Worm (Caenorhabditis elegans) whole organism, young adult: Measurements from ENCODE around the gene C03H12.1.

Experiments
- C17E4.6 ChIP-seq: fragments of 200-800 bp; sonication (Bioruptor generic); IDR thresholded peaks from 2 replicates; pipeline ENCODE4 v1.3.6; 2022; ENCODE audit warnings: missing genetic modification reagents, missing genetic modification characterization, missing compliant biosample characterization
- F23B12.7 ChIP-seq: sonication (generic microtip); optimal IDR thresholded peaks from 2 replicates; lab custom pipeline; 2017; ENCODE audit warnings: missing genetic modification characterization, mild to moderate bottlenecking, missing compliant biosample characterization, antibody characterized with exemption, moderate library complexity; ENCODE audit not compliant: insufficient read depth
- F52B5.7 ChIP-seq: sonication (generic microtip); optimal IDR thresholded peaks from 2 replicates; lab custom pipeline; 2016; ENCODE audit warnings: mild to moderate bottlenecking, missing genetic modification characterization, missing compliant biosample characterization
- F57C9.4 ChIP-seq: sonication (generic microtip); optimal IDR thresholded peaks from 2 replicates; lab custom pipeline; 2017; ENCODE audit warnings: mild to moderate bottlenecking, missing genetic modification characterization, missing compliant biosample characterization
- K12H6.12 ChIP-seq: fragments of 200-800 bp; sonication (Bioruptor generic); optimal IDR thresholded peaks from 2 replicates; lab custom pipeline; 2018; ENCODE audit warnings: mild to moderate bottlenecking, missing genetic modification characterization, missing compliant biosample characterization
- Y56A3A.18 ChIP-seq: fragments of 200-800 bp; sonication (Bioruptor generic); IDR thresholded peaks from 2 replicates; pipeline ENCODE4 v1.3.6; 2022; ENCODE audit warnings: missing genetic modification reagents, missing genetic modification characterization, missing compliant biosample characterization
- aptf-2 ChIP-seq: fragments of 200-800 bp; sonication (Bioruptor generic); conservative IDR thresholded peaks from 2 replicates; pipeline ENCODE4 v1.3.6; 2022; ENCODE audit warnings: missing genetic modification reagents, missing genetic modification characterization, missing compliant biosample characterization
- attf-6 ChIP-seq: fragments of 200-800 bp; sonication (Bioruptor generic); IDR thresholded peaks from 2 replicates; pipeline ENCODE4 v1.3.6; 2022; ENCODE audit warnings: missing genetic modification reagents, missing genetic modification characterization, missing compliant biosample characterization
- bed-2 ChIP-seq: fragments of 200-800 bp; sonication (Bioruptor generic); IDR thresholded peaks from 2 replicates; pipeline ENCODE4 v1.3.6; 2022; ENCODE audit warnings: missing genetic modification reagents, missing genetic modification characterization, missing compliant biosample characterization
- cebp-1 ChIP-seq, 2 experiments: fragments of 200-800 bp in 1 of 2; sonication (Bioruptor generic) in 1 of 2; sonication (generic microtip) in 1 of 2; IDR thresholded peaks in 1 of 2; optimal IDR thresholded peaks in 1 of 2; 2 replicates each; pipeline versions ENCODE4 v1.3.6 to Lab custom; 2017 to 2022; ENCODE audit warnings: missing compliant biosample characterization in 2 of 2, missing genetic modification characterization in 2 of 2, mild to moderate bottlenecking in 1 of 2, missing genetic modification reagents in 1 of 2, moderate library complexity in 1 of 2
- ceh-100 ChIP-seq: fragments of 200-800 bp; sonication (Bioruptor generic); IDR thresholded peaks from 2 replicates; pipeline ENCODE4 v1.3.6; 2022; ENCODE audit warnings: missing genetic modification reagents, missing genetic modification characterization, missing compliant biosample characterization
- ceh-27 ChIP-seq: fragments of 200-800 bp; sonication (Bioruptor generic); optimal IDR thresholded peaks from 2 replicates; lab custom pipeline; 2018; ENCODE audit warnings: mild to moderate bottlenecking, missing genetic modification characterization, moderate library complexity, missing compliant biosample characterization
- chd-7 ChIP-seq: sonication (generic microtip); optimal IDR thresholded peaks from 2 replicates; lab custom pipeline; 2016; ENCODE audit warnings: mild to moderate bottlenecking, missing genetic modification characterization, moderate library complexity, missing compliant biosample characterization
- die-1 ChIP-seq: sonication (generic microtip); optimal IDR thresholded peaks from 2 replicates; lab custom pipeline; 2016; ENCODE audit warnings: missing genotype, mild to moderate bottlenecking, missing genetic modification characterization, missing compliant biosample characterization
- dox-1 ChIP-seq: fragments of 200-800 bp; sonication (Bioruptor generic); IDR thresholded peaks from 2 replicates; pipeline ENCODE4 v1.3.6; 2022; ENCODE audit warnings: missing genetic modification reagents, missing genetic modification characterization, missing compliant biosample characterization
- dpff-1 ChIP-seq: sonication (generic microtip); optimal IDR thresholded peaks from 2 replicates; lab custom pipeline; 2017; ENCODE audit warnings: mild to moderate bottlenecking, missing genetic modification characterization, missing compliant biosample characterization
- dpl-1 ChIP-seq: fragments of 150-350 bp; optimal IDR thresholded peaks from 2 replicates; lab custom pipeline; 2014; ENCODE audit warnings: missing biosample characterization, missing genetic modification reagents, missing genetic modification characterization
- ekl-4 ChIP-seq: fragments of 200-800 bp; sonication (Bioruptor generic); IDR thresholded peaks from 2 replicates; pipeline ENCODE4 v1.3.6; 2022; ENCODE audit warnings: missing genetic modification reagents, missing genetic modification characterization, missing compliant biosample characterization
- hlh-12 ChIP-seq: sonication (generic microtip); optimal IDR thresholded peaks from 2 replicates; lab custom pipeline; 2016; ENCODE audit warnings: missing genetic modification characterization, missing compliant biosample characterization
- hmg-20 ChIP-seq: fragments of 200-800 bp; sonication (Bioruptor generic); IDR thresholded peaks from 2 replicates; pipeline ENCODE4 v1.3.6; 2022; ENCODE audit warnings: missing genetic modification reagents, missing genetic modification characterization, missing compliant biosample characterization
- hrde-1 ChIP-seq: sonication (generic microtip); optimal IDR thresholded peaks from 2 replicates; lab custom pipeline; 2016; ENCODE audit warnings: missing genetic modification characterization, mild to moderate bottlenecking, missing compliant biosample characterization, moderate library complexity, missing genotype, missing genetic modification reagents, borderline replicate concordance
- lin-35 ChIP-seq, 3 experiments: fragments of 150-350 bp in 2 of 3; sonication (generic microtip) in 1 of 3; optimal IDR thresholded peaks; 2 replicates each; lab custom pipeline; 2014 to 2018; ENCODE audit warnings: missing biosample characterization in 3 of 3, missing genetic modification characterization in 3 of 3, missing genetic modification reagents in 3 of 3
- lin-40 ChIP-seq: sonication (generic microtip); optimal IDR thresholded peaks from 2 replicates; lab custom pipeline; 2016; ENCODE audit warnings: missing genetic modification characterization, mild to moderate bottlenecking, missing compliant biosample characterization, missing genotype, missing genetic modification reagents
- madf-6 ChIP-seq: fragments of 200-800 bp; sonication (Bioruptor generic); IDR thresholded peaks from 2 replicates; pipeline ENCODE4 v1.3.6; 2022; ENCODE audit warnings: missing genetic modification reagents, missing genetic modification characterization, missing compliant biosample characterization
- mcd-1 ChIP-seq: fragments of 200-800 bp; sonication (Bioruptor generic); IDR thresholded peaks from 2 replicates; pipeline ENCODE4 v1.3.6; 2022; ENCODE audit warnings: missing genetic modification reagents, missing genetic modification characterization, missing compliant biosample characterization
- mel-28 ChIP-seq: sonication (generic microtip); optimal IDR thresholded peaks from 2 replicates; lab custom pipeline; 2016; ENCODE audit warnings: borderline replicate concordance, mild to moderate bottlenecking, missing genetic modification characterization, missing compliant biosample characterization
- nfya-2 ChIP-seq: fragments of 200-800 bp; sonication (Bioruptor generic); IDR thresholded peaks from 2 replicates; pipeline ENCODE4 v1.3.6; 2022; ENCODE audit warnings: missing genetic modification reagents, missing genetic modification characterization, missing compliant biosample characterization
- nfyb-1 ChIP-seq: fragments of 200-800 bp; sonication (Bioruptor generic); IDR thresholded peaks from 2 replicates; pipeline ENCODE4 v1.3.6; 2022; ENCODE audit warnings: missing genetic modification reagents, missing genetic modification characterization, missing compliant biosample characterization
- nhr-179 ChIP-seq: sonication (generic microtip); optimal IDR thresholded peaks from 2 replicates; lab custom pipeline; 2016; ENCODE audit warnings: mild to moderate bottlenecking, missing genetic modification characterization, missing compliant biosample characterization
- pha-4 ChIP-seq: fragments of 150-350 bp; sonication (generic microtip); optimal IDR thresholded peaks from 2 replicates; lab custom pipeline; 2014; ENCODE audit warnings: missing biosample characterization, missing genetic modification reagents, missing genetic modification characterization
- rcor-1 ChIP-seq: fragments of 200-800 bp; sonication (Bioruptor generic); IDR thresholded peaks from 2 replicates; pipeline ENCODE4 v1.3.6; 2022; ENCODE audit warnings: missing genetic modification reagents, missing genetic modification characterization, missing compliant biosample characterization
- rpc-1 ChIP-seq, 2 experiments: fragments of 150-350 bp in 1 of 2; sonication (generic microtip) in 1 of 2; optimal IDR thresholded peaks; 2 replicates each; lab custom pipeline; 2014 to 2018; ENCODE audit warnings: missing biosample characterization in 1 of 2, missing genetic modification characterization in 1 of 2, missing genetic modification reagents in 1 of 2, missing genotype in 1 of 2
- sea-2 ChIP-seq: fragments of 200-800 bp; sonication (Bioruptor generic); IDR thresholded peaks from 2 replicates; pipeline ENCODE4 v1.3.6; 2022; ENCODE audit warnings: missing genetic modification characterization, missing compliant biosample characterization
- snpc-1.1 ChIP-seq: sonication (generic microtip); optimal IDR thresholded peaks from 2 replicates; lab custom pipeline; 2017; ENCODE audit warnings: missing genetic modification characterization, mild to moderate bottlenecking, missing compliant biosample characterization, antibody characterized with exemption, moderate library complexity, missing genotype, missing genetic modification reagents; ENCODE audit not compliant: insufficient read depth
- snpc-1.3 ChIP-seq: sonication (generic microtip); optimal IDR thresholded peaks from 2 replicates; lab custom pipeline; 2017; ENCODE audit warnings: missing genetic modification characterization, mild to moderate bottlenecking, missing compliant biosample characterization, antibody characterized with exemption, moderate library complexity, missing genotype, missing genetic modification reagents; ENCODE audit not compliant: insufficient read depth
- somi-1 ChIP-seq: fragments of 200-800 bp; sonication (Bioruptor generic); optimal IDR thresholded peaks from 2 replicates; lab custom pipeline; 2018; ENCODE audit warnings: mild to moderate bottlenecking, missing genetic modification characterization, missing compliant biosample characterization
- tbp1 ChIP-seq: fragments of 200-800 bp; sonication (Bioruptor generic); optimal IDR thresholded peaks from 2 replicates; lab custom pipeline; 2018; ENCODE audit warnings: mild to moderate bottlenecking, missing genetic modification characterization, missing compliant biosample characterization
- tlf-1 ChIP-seq: fragments of 200-800 bp; sonication (Bioruptor generic); optimal IDR thresholded peaks from 2 replicates; lab custom pipeline; 2018; ENCODE audit warnings: mild to moderate bottlenecking, missing genetic modification characterization, missing compliant biosample characterization
- unc-62 ChIP-seq: fragments of 150-350 bp; optimal IDR thresholded peaks from 2 replicates; lab custom pipeline; 2014; ENCODE audit warnings: missing biosample characterization, missing genetic modification reagents, missing genetic modification characterization
- ztf-22 ChIP-seq: fragments of 200-800 bp; sonication (Bioruptor generic); optimal IDR thresholded peaks from 2 replicates; lab custom pipeline; 2018; ENCODE audit warnings: mild to moderate bottlenecking, missing genetic modification characterization, moderate library complexity, missing compliant biosample characterization
- ztf-26 ChIP-seq: sonication (generic microtip); optimal IDR thresholded peaks from 2 replicates; lab custom pipeline; 2017; ENCODE audit warnings: missing genetic modification characterization, missing compliant biosample characterization
- ztf-6 ChIP-seq: fragments of 200-800 bp; sonication (Bioruptor generic); IDR thresholded peaks from 2 replicates; pipeline ENCODE4 v1.3.6; 2022; ENCODE audit warnings: missing genetic modification reagents, missing genetic modification characterization, missing compliant biosample characterization

The C03H12.1 gene

ce11 chrX:15704579-15705110 lies 15.4 kb downstream of the C03H12.1 start (continued):
- no peak for TF ChIP-seq sea-2 (GFP tag; lab: Robert Waterston, UW)
- TF ChIP-seq chd-7 (tag; lab: Kevin White, UChicago) = no peak
- TF ChIP-seq dpff-1 = no peak
- no peak for TF ChIP-seq mel-28 (tag; lab: Kevin White, UChicago)
- no peak for TF ChIP-seq ceh-100
- TF ChIP-seq rpc-1 (optimal IDR thresholded peaks at IDR 0.05; lab: Kevin White, UChicago) = no peak
- no peak for TF ChIP-seq rpc-1 (tag; optimal IDR thresholded peaks at IDR 0.05; lab: Kevin White, UChicago)
- TF ChIP-seq snpc-1.3 (tag; lab: Kevin White, UChicago) = no peak
- no peak for TF ChIP-seq unc-62 (GFP tag; lab: Kevin White, UChicago)
- no peak for TF ChIP-seq F57C9.4 (tag; lab: Kevin White, UChicago)
- TF ChIP-seq hlh-12 (tag; lab: Kevin White, UChicago) = no peak
- no peak for TF ChIP-seq rcor-1
- peak; percentile 49; the same call in 1 of the 2 replicates for TF ChIP-seq nfyb-1 (GFP tag; lab: Robert Waterston, UW)
- no peak for TF ChIP-seq dpl-1 (GFP tag; lab: Kevin White, UChicago)
- no peak for TF ChIP-seq F52B5.7
- no peak for TF ChIP-seq tbp1 (GFP tag; lab: Kevin White, UChicago)

ce11 chrX:15706108-15706676 lies 16.9 kb downstream of the C03H12.1 start:
- TF ChIP-seq somi-1 (GFP tag; lab: Kevin White, UChicago) (peak; percentile 67), lin-40 (tag; lab: Kevin White, UChicago) (peak; percentile 82), rcor-1 (no peak), die-1 (tag; lab: Kevin White, UChicago) (peak; percentile 21), ztf-26 (tag; lab: Kevin White, UChicago) (peak; percentile 72), cebp-1 (GFP tag; IDR thresholded peaks at IDR 0.05; lab: Robert Waterston, UW) (no peak), cebp-1 (tag; optimal IDR thresholded peaks at IDR 0.05; lab: Kevin White, UChicago) (peak; percentile 9)

ce11 chrX:15707366-15707892 lies 18.2 kb downstream of the C03H12.1 start:
- 0 out of 2 replicates have a peak, but pooled peaks have one; percentile 50 for TF ChIP-seq Y56A3A.18 (GFP tag; lab: Robert Waterston, UW)
- peak; percentile 42 for TF ChIP-seq pha-4 (tag; lab: Kevin White, UChicago)
- peak; percentile 80 for TF ChIP-seq ceh-27 (GFP tag; lab: Kevin White, UChicago)
- peak; percentile 76; the same call in 1 of the 2 replicates for TF ChIP-seq ztf-6 (GFP tag; lab: Robert Waterston, UW)
- TF ChIP-seq F52B5.7 = no peak
- TF ChIP-seq aptf-2 (GFP tag; lab: Robert Waterston, UW) = no peak
- TF ChIP-seq lin-35 (GFP tag; optimal IDR thresholded peaks at IDR 0.05; lab: Kevin White, UChicago) = peak in 1 of 3 experiments; percentile 40
- TF ChIP-seq hrde-1 (tag; lab: Kevin White, UChicago) = no peak
- TF ChIP-seq C17E4.6 (GFP tag; lab: Robert Waterston, UW) = no peak
- TF ChIP-seq tlf-1 (GFP tag; lab: Kevin White, UChicago) = no peak
- peak; percentile 35; the same call in 1 of the 2 replicates for TF ChIP-seq madf-6 (GFP tag; lab: Robert Waterston, UW)
- TF ChIP-seq lin-40 (tag; lab: Kevin White, UChicago) = peak; percentile 78
- peak; percentile 93 for TF ChIP-seq K12H6.12 (tag; lab: Kevin White, UChicago)
- TF ChIP-seq mcd-1 = peak; percentile 58
- TF ChIP-seq rpc-1 (optimal IDR thresholded peaks at IDR 0.05; lab: Kevin White, UChicago) = no peak
- no peak for TF ChIP-seq rpc-1 (tag; optimal IDR thresholded peaks at IDR 0.05; lab: Kevin White, UChicago)
- TF ChIP-seq nfya-2 (GFP tag; lab: Robert Waterston, UW) = no peak
- TF ChIP-seq hmg-20 (GFP tag; lab: Robert Waterston, UW) = no peak
- TF ChIP-seq dox-1 (GFP tag; lab: Robert Waterston, UW) = peak; percentile 83
- no peak for TF ChIP-seq F23B12.7 (tag; lab: Kevin White, UChicago)
- no peak for TF ChIP-seq attf-6
- peak; percentile 41; the same call in 1 of the 2 replicates for TF ChIP-seq ekl-4 (GFP tag; lab: Robert Waterston, UW)
- no peak for TF ChIP-seq snpc-1.1 (tag; lab: Kevin White, UChicago)
- TF ChIP-seq ztf-22 (GFP tag; lab: Kevin White, UChicago) = no peak
- TF ChIP-seq bed-2 (GFP tag; lab: Robert Waterston, UW) = no peak
- TF ChIP-seq nhr-179 (tag; lab: Kevin White, UChicago) = no peak
